Fruit fly (Drosophila melanogaster) whole organism, prepupa: ENCODE data around the gene Crys.
"Not testable (repeated sequence)": the region's sequence is repeated elsewhere in the genome, so short reads cannot be mapped to it uniquely, and the experiment has no call there.

Source experiments
- Blimp-1 ChIP-seq: fragments of 200-800 bp; sonication (Bioruptor generic); optimal IDR thresholded peaks from 3 replicates; lab custom pipeline; 2017; ENCODE audit warnings: missing biosample characterization, missing genetic modification characterization, mild to moderate bottlenecking, moderate library complexity, missing genetic modification reagents
- Hr38 ChIP-seq: sonication (Bioruptor generic); optimal IDR thresholded peaks from 2 replicates; lab custom pipeline; 2016; ENCODE audit warnings: missing biosample characterization, missing genetic modification characterization
- OdsH ChIP-seq: fragments of 200-800 bp; sonication (Bioruptor generic); optimal IDR thresholded peaks from 3 replicates; lab custom pipeline; 2016; ENCODE audit warnings: missing biosample characterization, missing genetic modification characterization
- Sox15 ChIP-seq: fragments of 200-800 bp; sonication (Bioruptor generic); optimal IDR thresholded peaks from 3 replicates; lab custom pipeline; 2016; ENCODE audit warnings: missing biosample characterization, missing genetic modification characterization
- achi ChIP-seq: fragments of 200-800 bp; sonication (Bioruptor generic); optimal IDR thresholded peaks from 3 replicates; lab custom pipeline; 2016; ENCODE audit warnings: missing biosample characterization, missing genetic modification characterization
- cyc ChIP-seq: fragments of 200-800 bp; sonication (Bioruptor generic); optimal IDR thresholded peaks from 3 replicates; lab custom pipeline; 2016; ENCODE audit warnings: missing biosample characterization, missing genetic modification characterization
- eg ChIP-seq: fragments of 200-800 bp; sonication (Bioruptor generic); IDR thresholded peaks from 3 replicates; pipeline ENCODE4 v1.3.6; 2022; ENCODE audit warnings: missing biosample characterization, missing genetic modification characterization
- lz ChIP-seq: fragments of 200-800 bp; sonication (Bioruptor generic); optimal IDR thresholded peaks from 3 replicates; lab custom pipeline; 2016; ENCODE audit warnings: missing biosample characterization, missing genetic modification characterization
- pdm3 ChIP-seq: fragments of 200-800 bp; sonication (Bioruptor generic); optimal IDR thresholded peaks from 3 replicates; lab custom pipeline; 2016; ENCODE audit warnings: missing biosample characterization, missing genetic modification characterization

Crys gene

DNA sequence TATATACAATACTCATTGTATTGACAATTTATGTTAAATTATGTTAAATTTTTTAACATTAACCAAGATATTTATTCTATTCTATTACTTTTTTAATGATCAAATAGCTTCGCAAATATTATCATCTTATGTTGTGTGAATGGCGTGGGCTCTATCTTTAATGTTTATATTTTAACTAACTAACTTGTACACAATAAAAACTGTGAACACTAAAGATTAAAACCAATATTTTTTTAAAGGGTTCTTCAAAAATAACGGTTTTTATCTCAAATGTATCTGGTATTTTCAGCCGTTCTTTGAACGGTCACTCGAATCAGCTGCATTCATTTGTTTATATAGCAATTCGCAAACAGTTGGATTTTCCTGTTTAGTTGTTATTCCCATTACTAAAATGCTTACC lies 48.7 kb downstream of the Crys start, which contains the start of gene Ada1-2:
TSS of gene Ada1-2 (plus strand) at position 301 of the 400 bp plus-strand sequence.
- not testable (repeated sequence) for TF ChIP-seq OdsH (GFP tag; lab: Kevin White, UChicago); achi (GFP tag; lab: Kevin White, UChicago); cyc

- TF ChIP-seq lz; Blimp-1 (GFP tag; lab: Kevin White, UChicago); eg (GFP tag; lab: Robert Waterston, UW): not testable (repeated sequence)
Observed at dm6 chr2L:11995332-11995790, 51.4 kb downstream of the Crys start, which contains the start of the genes CG18789 and Qtzl. TSS of gene CG18789 (minus strand) at chr2L:11995432. TSS of gene Qtzl (plus strand) at chr2L:11995740.

dm6 chr2L:11996509-11996908 lies 52.6 kb downstream of the Crys start, which contains the start of gene Ada1-1:
TSS of gene Ada1-1 (plus strand) at chr2L:11996809.
- TF ChIP-seq Sox15, Hr38, pdm3 (GFP tag; lab: Kevin White, UChicago): not testable (repeated sequence)
- TF ChIP-seq, all 60 proteins: peak for 0; not testable (repeated sequence) for 60
